Fruit fly (Drosophila melanogaster): Measurements from ENCODE around the gene mRpL2.

The mRpL2 gene

dm6 chr3L:11084557-11085231 is 36.0 kb upstream of the mRpL2 start (continued):
- peak; percentile 74 for TF ChIP-seq Gsc (GFP tag; IDR thresholded peaks at IDR 0.05)
- peak; percentile 95 for TF ChIP-seq CG18476 (GFP tag; optimal IDR thresholded peaks at IDR 0.05)
- peak; percentile 96 for TF ChIP-seq CG18764 (GFP tag; optimal IDR thresholded peaks at IDR 0.05)
- peak; percentile 94 for TF ChIP-seq trem (tag; optimal IDR thresholded peaks at IDR 0.05)
- peak; percentile 80 for TF ChIP-seq CG10565 (GFP tag; optimal IDR thresholded peaks at IDR 0.05)
- no peak for TF ChIP-seq unc-4 (GFP tag; IDR thresholded peaks at IDR 0.05; ENCODE audit: partially characterized antibody)
- TF ChIP-seq klu (GFP tag; IDR thresholded peaks at IDR 0.05) = peak; percentile 79
- peak; percentile 97 for TF ChIP-seq sens-2 (GFP tag; IDR thresholded peaks at IDR 0.05)
- TF ChIP-seq CG17829 (tag; optimal IDR thresholded peaks at IDR 0.05) = peak; percentile 97
- TF ChIP-seq Rx (GFP tag; IDR thresholded peaks at IDR 0.05) = peak; percentile 95
- peak; percentile 78 for TF ChIP-seq grn (GFP tag; optimal IDR thresholded peaks at IDR 0.05)
- TF ChIP-seq CG7786 (GFP tag; optimal IDR thresholded peaks at IDR 0.05) = peak; percentile 94
- no peak for TF ChIP-seq Hr39 (optimal IDR thresholded peaks at IDR 0.05)
- TF ChIP-seq Hey (tag; optimal IDR thresholded peaks at IDR 0.05) = peak; percentile 40
- TF ChIP-seq CG2202 (tag; optimal IDR thresholded peaks at IDR 0.05) = peak; percentile 98
- peak; percentile 88 for TF ChIP-seq Nf-YB (GFP tag; optimal IDR thresholded peaks at IDR 0.05)
- peak; percentile 92 for TF ChIP-seq mam (GFP tag; optimal IDR thresholded peaks at IDR 0.05)
- TF ChIP-seq CG3281 (GFP tag; optimal IDR thresholded peaks at IDR 0.05) = peak; percentile 81
- TF ChIP-seq pzg (GFP tag; optimal IDR thresholded peaks at IDR 0.05) = no peak
- TF ChIP-seq nom (GFP tag; optimal IDR thresholded peaks at IDR 0.05) = peak; percentile 93
- peak; percentile 95 for TF ChIP-seq H15 (GFP tag; IDR thresholded peaks at IDR 0.05)
- peak; percentile 91 for TF ChIP-seq CG4404 (GFP tag; IDR thresholded peaks at IDR 0.05)
- TF ChIP-seq CG8765 (GFP tag; IDR thresholded peaks at IDR 0.05) = peak; percentile 87
- TF ChIP-seq CG33557 (GFP tag; optimal IDR thresholded peaks at IDR 0.05) = peak; percentile 97
- peak; percentile 87; the same call in 2 of the 3 replicates for TF ChIP-seq CG7357 (GFP tag; IDR thresholded peaks at IDR 0.05)
- peak; percentile 96 for TF ChIP-seq CG12104 (GFP tag; optimal IDR thresholded peaks at IDR 0.05)
- TF ChIP-seq Lim3 (GFP tag; IDR thresholded peaks at IDR 0.05) = peak; percentile 89
- TF ChIP-seq CG11398 (GFP tag; optimal IDR thresholded peaks at IDR 0.05) = peak; percentile 98
- TF ChIP-seq CG1792 (GFP tag; optimal IDR thresholded peaks at IDR 0.05) = peak; percentile 95
- peak; percentile 97 for TF ChIP-seq CHES-1-like (GFP tag; optimal IDR thresholded peaks at IDR 0.05)
- peak; percentile 96 for TF ChIP-seq CG5245 (GFP tag; optimal IDR thresholded peaks at IDR 0.05)
- TF ChIP-seq Antp (GFP tag; optimal IDR thresholded peaks at IDR 0.05) = peak; percentile 92
- TF ChIP-seq cwo (GFP tag; optimal IDR thresholded peaks at IDR 0.05) = peak; percentile 91
- TF ChIP-seq rib (GFP tag; IDR thresholded peaks at IDR 0.05) = peak; percentile 89
- TF ChIP-seq NfI (GFP tag; optimal IDR thresholded peaks at IDR 0.05) = peak; percentile 95
- peak; percentile 96 for TF ChIP-seq CG2875 (GFP tag; optimal IDR thresholded peaks at IDR 0.05)
- peak; percentile 98 for TF ChIP-seq CG9727 (GFP tag; optimal IDR thresholded peaks at IDR 0.05)
- no peak for TF ChIP-seq Lpt (GFP tag; optimal IDR thresholded peaks at IDR 0.05)
- peak; percentile 66 for TF ChIP-seq D19B (GFP tag; optimal IDR thresholded peaks at IDR 0.05)
- TF ChIP-seq vfl (GFP tag; optimal IDR thresholded peaks at IDR 0.05) = peak; percentile 76
- no peak for TF ChIP-seq nerfin-2 (GFP tag; IDR thresholded peaks at IDR 0.05; ENCODE audit: partially characterized antibody)
- TF ChIP-seq Trl (optimal IDR thresholded peaks at IDR 0.05) = peak; percentile 35 to 55
- peak; percentile 97 for TF ChIP-seq Trl (GFP tag; optimal IDR thresholded peaks at IDR 0.05)
- peak; percentile 97 for TF ChIP-seq Camta (GFP tag; optimal IDR thresholded peaks at IDR 0.05)
- TF ChIP-seq CG15479 (GFP tag; optimal IDR thresholded peaks at IDR 0.05) = peak; percentile 69
- no peak for TF ChIP-seq h (optimal IDR thresholded peaks at IDR 0.05)
- TF ChIP-seq sug (tag; optimal IDR thresholded peaks at IDR 0.05) = peak; percentile 75
- TF ChIP-seq eyg (GFP tag; optimal IDR thresholded peaks at IDR 0.05) = peak; percentile 95
- TF ChIP-seq zfh2 (GFP tag; optimal IDR thresholded peaks at IDR 0.05) = peak; percentile 74
- peak; percentile 94 for TF ChIP-seq lab (GFP tag; optimal IDR thresholded peaks at IDR 0.05)
- TF ChIP-seq ssp (GFP tag; IDR thresholded peaks at IDR 0.05) = peak; percentile 86

Data from whole organism, embryonic.